ENCODE assay signal across 2 worm cellular contexts in the genomic region with DNA sequence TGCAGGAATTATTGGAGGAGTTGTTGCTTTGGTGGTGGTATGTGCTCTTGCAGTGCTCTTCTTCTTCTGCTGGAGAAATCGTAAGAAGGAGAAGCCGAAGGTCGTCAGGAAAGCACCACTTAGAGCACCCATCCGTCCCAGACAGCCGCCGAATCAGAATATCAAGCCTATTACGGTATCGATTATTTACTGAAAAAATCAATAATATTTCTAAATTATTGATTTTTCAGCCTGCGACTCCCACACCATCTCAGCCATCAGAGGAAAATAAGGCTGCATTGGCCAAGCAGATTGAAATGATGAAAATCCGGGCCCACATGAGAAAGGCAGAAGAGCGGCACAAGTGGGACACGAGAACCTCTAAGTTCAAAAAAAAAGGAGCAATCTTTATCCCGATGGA.
TF ChIP-seq lines count a peak whose summit lies in the region.

No protein-coding gene starts in this region.

TF ChIP-seq in whole organism, L4 larva, 104 proteins besides CTCF, POLR2A, EP300 and RAD21:
- peak; percentile 74 for TF ChIP-seq ceh-28 (tag; optimal IDR thresholded peaks at IDR 0.05; lab: Kevin White, UChicago)
- no peak for TF ChIP-seq php-3 (GFP tag; IDR thresholded peaks at IDR 0.05; lab: Robert Waterston, UW)

TF ChIP-seq in whole organism, midembryonic, 9 proteins besides CTCF, POLR2A, EP300 and RAD21:
- no peak for TF ChIP-seq ztf-23 (GFP tag; IDR thresholded peaks at IDR 0.05; lab: Robert Waterston, UW)
- peak; percentile 55; the same call in 1 of the 2 replicates for TF ChIP-seq T22C8.4 (GFP tag; IDR thresholded peaks at IDR 0.05; lab: Robert Waterston, UW)
